Worm (Caenorhabditis elegans): ENCODE measurements around the gene lgc-47.

DNA sequence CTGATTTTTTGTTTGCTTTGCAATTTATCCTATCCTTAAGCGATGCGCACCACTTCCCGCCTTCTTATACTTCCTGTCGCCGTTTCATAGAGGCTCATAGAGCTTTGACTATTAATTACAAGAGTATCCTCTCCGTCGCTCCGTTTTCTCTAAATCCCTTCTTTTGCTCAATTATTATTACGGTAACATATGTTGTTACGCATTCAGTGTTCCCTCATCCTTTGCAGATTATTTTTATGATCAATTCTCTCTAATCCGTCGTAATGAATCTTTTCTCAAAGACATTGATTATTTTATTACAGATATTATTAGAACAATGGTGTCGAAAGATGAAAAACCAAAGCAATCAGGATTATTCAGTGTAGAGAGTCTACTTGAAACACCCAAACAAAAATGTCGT is 39.5 kb upstream of the lgc-47 start, which contains the start of gene vab-15:
- no peak for TF ChIP-seq unc-39 (tag; optimal IDR thresholded peaks at IDR 0.05)
- no peak for TF ChIP-seq ces-1 (GFP tag; optimal IDR thresholded peaks at IDR 0.05)
- no peak for TF ChIP-seq nhr-237 (tag; optimal IDR thresholded peaks at IDR 0.05)
- TF ChIP-seq mab-5 (tag; optimal IDR thresholded peaks at IDR 0.05), result no peak
- no peak for TF ChIP-seq blmp-1 (tag; optimal IDR thresholded peaks at IDR 0.05)
- TF ChIP-seq lsy-2 (tag; optimal IDR thresholded peaks at IDR 0.05), result no peak
- no peak for TF ChIP-seq tbx-8 (GFP tag; optimal IDR thresholded peaks at IDR 0.05)
- no peak for TF ChIP-seq unc-62 (GFP tag; optimal IDR thresholded peaks at IDR 0.05)
- no peak for TF ChIP-seq drap-1 (GFP tag; optimal IDR thresholded peaks at IDR 0.05)

Measured in whole organism, mixed stage, embryonic.